Fruit fly (Drosophila melanogaster): Measurements from ENCODE around the gene CG13078.

The CG13078 gene

DNA sequence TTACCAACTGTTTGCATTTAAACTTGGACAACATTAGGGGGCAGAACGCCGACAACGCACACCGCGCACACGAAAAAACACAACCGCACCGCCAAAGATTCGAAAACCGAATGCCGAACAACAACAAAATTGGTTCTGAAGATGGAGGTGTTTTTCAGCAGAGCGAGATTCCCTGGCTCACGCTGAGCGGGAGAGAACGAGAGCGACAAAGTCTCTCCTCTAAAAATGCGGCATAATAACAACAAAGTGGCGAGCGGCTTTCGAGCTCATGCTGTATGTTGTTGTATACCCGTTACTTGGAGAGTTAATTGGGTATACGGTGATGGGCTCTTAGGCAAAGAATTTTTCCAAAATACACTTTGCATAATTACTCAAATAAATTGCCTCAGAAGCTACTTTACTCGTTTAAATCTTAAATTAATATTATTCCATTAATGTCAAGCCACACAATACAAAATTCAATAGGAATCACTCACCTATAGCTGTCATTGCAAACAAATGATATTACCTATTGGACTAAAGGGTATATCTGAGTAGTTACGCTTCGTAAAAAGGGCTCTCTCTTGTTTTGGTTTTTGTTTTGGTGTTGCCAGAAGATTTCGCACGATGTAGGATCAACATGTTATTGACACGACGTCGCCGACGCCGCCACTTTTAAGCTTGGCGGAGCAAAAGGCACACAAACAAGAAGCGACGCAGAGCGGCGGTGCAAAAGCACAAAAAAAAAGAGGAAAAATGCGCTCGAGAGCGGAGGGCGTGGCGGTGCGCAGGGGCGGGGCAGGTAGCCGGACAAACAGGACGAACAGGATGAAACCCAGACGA is 9.0 kb downstream of the CG13078 start (continued):
- peak; percentile 51 for TF ChIP-seq CG6854 (GFP tag; optimal IDR thresholded peaks at IDR 0.05)
- no peak for TF ChIP-seq ab (GFP tag; optimal IDR thresholded peaks at IDR 0.05)
- TF ChIP-seq CG3407 (GFP tag; optimal IDR thresholded peaks at IDR 0.05): peak; percentile 30
- TF ChIP-seq jigr1 (GFP tag; IDR thresholded peaks at IDR 0.05): no peak
- peak; percentile 33 for TF ChIP-seq jing (GFP tag; optimal IDR thresholded peaks at IDR 0.05)
- TF ChIP-seq al (GFP tag; IDR thresholded peaks at IDR 0.05): no peak
- TF ChIP-seq CG6813 (GFP tag; optimal IDR thresholded peaks at IDR 0.05): peak; percentile 20
- peak; percentile 75 for TF ChIP-seq CG15269 (tag; optimal IDR thresholded peaks at IDR 0.05)
- peak; percentile 70 to 89 for TF ChIP-seq bsh (GFP tag; optimal IDR thresholded peaks at IDR 0.05)
- peak; percentile 40; the same call in 1 of the 2 replicates for TF ChIP-seq H2.0 (GFP tag; IDR thresholded peaks at IDR 0.05)
- peak; percentile 70 to 73 for TF ChIP-seq Hr51 (GFP tag; optimal IDR thresholded peaks at IDR 0.05)
- no peak for TF ChIP-seq peb (GFP tag; IDR thresholded peaks at IDR 0.05)
- TF ChIP-seq crp (GFP tag; optimal IDR thresholded peaks at IDR 0.05): no peak
- peak; percentile 56 for TF ChIP-seq esg (GFP tag; conservative IDR thresholded peaks at IDR 0.05)
- TF ChIP-seq zf30C (GFP tag; optimal IDR thresholded peaks at IDR 0.05): no peak
- TF ChIP-seq pnt (GFP tag; optimal IDR thresholded peaks at IDR 0.05): peak; percentile 22
- no peak for TF ChIP-seq CG8089 (GFP tag; optimal IDR thresholded peaks at IDR 0.05)
- peak; percentile 35 for TF ChIP-seq CG12071 (GFP tag; optimal IDR thresholded peaks at IDR 0.05)
- peak; percentile 48 for TF ChIP-seq CG9817 (tag; optimal IDR thresholded peaks at IDR 0.05)
- peak; percentile 44 for TF ChIP-seq abd-A (tag; optimal IDR thresholded peaks at IDR 0.05)
- TF ChIP-seq Rfx (GFP tag; IDR thresholded peaks at IDR 0.05): peak; percentile 69
- TF ChIP-seq bbx (GFP tag; IDR thresholded peaks at IDR 0.05; ENCODE audit: partially characterized antibody): no peak
- TF ChIP-seq br (optimal IDR thresholded peaks at IDR 0.05): no peak
- TF ChIP-seq CG10654 (GFP tag; optimal IDR thresholded peaks at IDR 0.05): peak; percentile 1
- 0 out of 3 replicates have a peak, but pooled peaks have one; percentile 15 for TF ChIP-seq CG2199 (GFP tag; IDR thresholded peaks at IDR 0.05)
- no peak for TF ChIP-seq ERR (GFP tag; optimal IDR thresholded peaks at IDR 0.05)
- peak; percentile 78 for TF ChIP-seq CG12769 (tag; optimal IDR thresholded peaks at IDR 0.05)
- TF ChIP-seq CG10147 (GFP tag; optimal IDR thresholded peaks at IDR 0.05): peak; percentile 57
- TF ChIP-seq NC2α (GFP tag; optimal IDR thresholded peaks at IDR 0.05): no peak
- TF ChIP-seq Ptx1 (GFP tag; IDR thresholded peaks at IDR 0.05): peak; percentile 72
- no peak for TF ChIP-seq CG4707 (GFP tag; optimal IDR thresholded peaks at IDR 0.05)
- no peak for TF ChIP-seq CG4328 (GFP tag; optimal IDR thresholded peaks at IDR 0.05)
- TF ChIP-seq CG4424 (GFP tag; optimal IDR thresholded peaks at IDR 0.05): peak; percentile 42
- peak; percentile 69 for TF ChIP-seq Elba2 (GFP tag; optimal IDR thresholded peaks at IDR 0.05)
- TF ChIP-seq her (GFP tag; optimal IDR thresholded peaks at IDR 0.05): peak; percentile 16
- TF ChIP-seq caup (GFP tag; optimal IDR thresholded peaks at IDR 0.05; ENCODE audit: severe bottlenecking): peak; percentile 62
- no peak for TF ChIP-seq stc (GFP tag; IDR thresholded peaks at IDR 0.05)
- TF ChIP-seq Doc2 (GFP tag; IDR thresholded peaks at IDR 0.05): no peak
- TF ChIP-seq Bdp1 (GFP tag; optimal IDR thresholded peaks at IDR 0.05): peak; percentile 66
- TF ChIP-seq CTCF (GFP tag; optimal IDR thresholded peaks at IDR 0.05): no peak
- TF ChIP-seq trh (GFP tag; optimal IDR thresholded peaks at IDR 0.05): no peak
- TF ChIP-seq en (GFP tag; optimal IDR thresholded peaks at IDR 0.05): no peak
- TF ChIP-seq nerfin-2 (GFP tag; IDR thresholded peaks at IDR 0.05; ENCODE audit: partially characterized antibody): no peak
- no peak for TF ChIP-seq btn (GFP tag; optimal IDR thresholded peaks at IDR 0.05)
- TF ChIP-seq NK7.1 (GFP tag; optimal IDR thresholded peaks at IDR 0.05): peak; percentile 46
- peak; percentile 43 for TF ChIP-seq CG16815 (GFP tag; optimal IDR thresholded peaks at IDR 0.05)
- TF ChIP-seq Dfd (GFP tag; optimal IDR thresholded peaks at IDR 0.05): no peak
- TF ChIP-seq Trl (optimal IDR thresholded peaks at IDR 0.05): peak; percentile 86 to 94
- peak; percentile 55 for TF ChIP-seq Trl (GFP tag; optimal IDR thresholded peaks at IDR 0.05)
- peak; percentile 78 for TF ChIP-seq gem (tag; optimal IDR thresholded peaks at IDR 0.05)
